Fruit fly (Drosophila melanogaster): ENCODE results near the gene CG18304.

CG18304 gene

dm6 chr2L:6925114-6925513, 17.5 kb downstream of the CG18304 start:
- TF ChIP-seq Eip93F (GFP tag; optimal IDR thresholded peaks at IDR 0.05) (no peak), CG4318 (GFP tag; optimal IDR thresholded peaks at IDR 0.05) (no peak), CG6792 (GFP tag; optimal IDR thresholded peaks at IDR 0.05) (no peak), CG34406 (GFP tag; optimal IDR thresholded peaks at IDR 0.05) (no peak), CG6163 (GFP tag; IDR thresholded peaks at IDR 0.05) (no peak), CG7368 (GFP tag; optimal IDR thresholded peaks at IDR 0.05) (no peak), OdsH (GFP tag; optimal IDR thresholded peaks at IDR 0.05) (no peak), salr (GFP tag; optimal IDR thresholded peaks at IDR 0.05) (no peak), svp (GFP tag) (no peak), Sox15 (GFP tag; optimal IDR thresholded peaks at IDR 0.05) (no peak), CG10631 (GFP tag; optimal IDR thresholded peaks at IDR 0.05) (no peak), CG10669 (GFP tag; optimal IDR thresholded peaks at IDR 0.05) (no peak), CG3919 (GFP tag; optimal IDR thresholded peaks at IDR 0.05) (no peak), Hr4 (GFP tag; optimal IDR thresholded peaks at IDR 0.05) (no peak), Ets21C (GFP tag; optimal IDR thresholded peaks at IDR 0.05) (no peak), CG15336 (GFP tag; IDR thresholded peaks at IDR 0.05) (no peak), topi (GFP tag; optimal IDR thresholded peaks at IDR 0.05) (no peak), achi (GFP tag; optimal IDR thresholded peaks at IDR 0.05) (no peak)

- peak; percentile 74 for TF ChIP-seq CG4318 (GFP tag; optimal IDR thresholded peaks at IDR 0.05)
- TF ChIP-seq CG6276 (GFP tag; optimal IDR thresholded peaks at IDR 0.05): no peak
- TF ChIP-seq Hr4 (GFP tag; optimal IDR thresholded peaks at IDR 0.05): peak; percentile 92
- TF ChIP-seq net (GFP tag; optimal IDR thresholded peaks at IDR 0.05): no peak
- TF ChIP-seq achi (GFP tag; optimal IDR thresholded peaks at IDR 0.05): peak; percentile 84
- TF ChIP-seq CG8632 (GFP tag; optimal IDR thresholded peaks at IDR 0.05): peak; percentile 64
- peak; percentile 85 for TF ChIP-seq CG10631 (GFP tag; optimal IDR thresholded peaks at IDR 0.05)
- no peak for TF ChIP-seq Eip75B (GFP tag; optimal IDR thresholded peaks at IDR 0.05)
- TF ChIP-seq salr (GFP tag; optimal IDR thresholded peaks at IDR 0.05): peak; percentile 64 to 77
- peak; percentile 85 for TF ChIP-seq dac (GFP tag; optimal IDR thresholded peaks at IDR 0.05)
- no peak for TF ChIP-seq spab (GFP tag; optimal IDR thresholded peaks at IDR 0.05)
- TF ChIP-seq Hr38 (GFP tag; optimal IDR thresholded peaks at IDR 0.05): peak; percentile 41
- no peak; the same call in 2 of the 3 replicates for TF ChIP-seq eg (GFP tag; IDR thresholded peaks at IDR 0.05)
- TF ChIP-seq Ets96B (tag; optimal IDR thresholded peaks at IDR 0.05): peak; percentile 83
- TF ChIP-seq CG15336 (GFP tag; IDR thresholded peaks at IDR 0.05): peak; percentile 92
- TF ChIP-seq ss (GFP tag; optimal IDR thresholded peaks at IDR 0.05): peak in 1 of 2 experiments; percentile 58
- peak; percentile 55 for TF ChIP-seq CG11902 (GFP tag; optimal IDR thresholded peaks at IDR 0.05)
- TF ChIP-seq Blimp-1 (GFP tag; optimal IDR thresholded peaks at IDR 0.05): peak; percentile 75
- TF ChIP-seq Met (GFP tag; optimal IDR thresholded peaks at IDR 0.05): peak; percentile 72
- TF ChIP-seq CG11294 (GFP tag; IDR thresholded peaks at IDR 0.05): no peak; the same call in 1 of the 2 replicates
- TF ChIP-seq OdsH (GFP tag; optimal IDR thresholded peaks at IDR 0.05): peak; percentile 83
- no peak for TF ChIP-seq fd85E (GFP tag; optimal IDR thresholded peaks at IDR 0.05)
- TF ChIP-seq fkh (GFP tag; optimal IDR thresholded peaks at IDR 0.05): no peak
- no peak for TF ChIP-seq Eip93F (GFP tag; optimal IDR thresholded peaks at IDR 0.05)
- TF ChIP-seq CG34406 (GFP tag; optimal IDR thresholded peaks at IDR 0.05): peak; percentile 71
- peak; percentile 83 for TF ChIP-seq acj6 (GFP tag; optimal IDR thresholded peaks at IDR 0.05)
- TF ChIP-seq CG9139 (GFP tag; optimal IDR thresholded peaks at IDR 0.05): peak; percentile 51
- peak; percentile 78 for TF ChIP-seq Gug (GFP tag; IDR thresholded peaks at IDR 0.05)
- TF ChIP-seq CG10669 (GFP tag; optimal IDR thresholded peaks at IDR 0.05): peak; percentile 80
- TF ChIP-seq dsx (GFP tag; optimal IDR thresholded peaks at IDR 0.05; ENCODE audit: poor library complexity, severe bottlenecking): peak; percentile 78
- TF ChIP-seq CG11762 (GFP tag; optimal IDR thresholded peaks at IDR 0.05; ENCODE audit: insufficient read depth): peak; percentile 88
- TF ChIP-seq CG8319 (GFP tag; optimal IDR thresholded peaks at IDR 0.05): peak; percentile 49
- TF ChIP-seq CG6163 (GFP tag; IDR thresholded peaks at IDR 0.05): no peak; the same call in 1 of the 3 replicates
- TF ChIP-seq Sox14 (GFP tag; optimal IDR thresholded peaks at IDR 0.05): peak; percentile 84
- TF ChIP-seq Sox102F (GFP tag; optimal IDR thresholded peaks at IDR 0.05): no peak
- no peak for TF ChIP-seq CG3919 (GFP tag; optimal IDR thresholded peaks at IDR 0.05)
- peak; percentile 83 for TF ChIP-seq esn (GFP tag; optimal IDR thresholded peaks at IDR 0.05)
- TF ChIP-seq CG6808 (GFP tag; optimal IDR thresholded peaks at IDR 0.05): peak; percentile 68
- TF ChIP-seq Eip78C (GFP tag): peak; percentile 97
- TF ChIP-seq CG6854 (GFP tag; optimal IDR thresholded peaks at IDR 0.05): peak; percentile 62
- TF ChIP-seq Smox (GFP tag; optimal IDR thresholded peaks at IDR 0.05): no peak
- TF ChIP-seq CG6792 (GFP tag; optimal IDR thresholded peaks at IDR 0.05): peak; percentile 81
- no peak for TF ChIP-seq svp (GFP tag)
Measured at dm6 chr2L:6922091-6922753, 20.4 kb downstream of the CG18304 start.

All from whole organism, prepupa.